Worm (Caenorhabditis elegans) whole organism, L3 larva: ENCODE results near the gene T22E5.1.

Source experiments
- ZK546.5 ChIP-seq: sonication (generic microtip); optimal IDR thresholded peaks from 2 replicates; lab custom pipeline; 2017; ENCODE audit warnings: missing biosample characterization, missing genetic modification characterization
- aly-2 ChIP-seq: fragments of 150-350 bp; optimal IDR thresholded peaks from 2 replicates; lab custom pipeline; 2014; ENCODE audit warnings: missing biosample characterization, missing genetic modification characterization
- ama-1 ChIP-seq: fragments of 150-350 bp; optimal IDR thresholded peaks from 2 replicates; lab custom pipeline; 2018
- ceh-16 ChIP-seq: sonication (generic microtip); optimal IDR thresholded peaks from 2 replicates; lab custom pipeline; 2017; ENCODE audit warnings: missing biosample characterization, missing genetic modification characterization
- ceh-28 ChIP-seq: fragments of 150-350 bp; optimal IDR thresholded peaks from 2 replicates; lab custom pipeline; 2014; ENCODE audit warnings: missing biosample characterization, missing genetic modification reagents, missing genetic modification characterization
- ceh-9 ChIP-seq: sonication (generic microtip); optimal IDR thresholded peaks from 2 replicates; lab custom pipeline; 2018; ENCODE audit warnings: missing biosample characterization, missing genetic modification characterization
- daf-12 ChIP-seq: fragments of 150-350 bp; optimal IDR thresholded peaks from 2 replicates; lab custom pipeline; 2014; ENCODE audit warnings: missing biosample characterization, missing genetic modification reagents, missing genetic modification characterization
- egl-27 ChIP-seq: sonication (generic microtip); optimal IDR thresholded peaks from 4 replicates; lab custom pipeline; 2017; ENCODE audit warnings: missing biosample characterization, missing genetic modification reagents, missing genetic modification characterization
- egl-5 ChIP-seq: fragments of 150-350 bp; optimal IDR thresholded peaks from 2 replicates; lab custom pipeline; 2017; ENCODE audit warnings: missing biosample characterization, missing genetic modification reagents, missing genetic modification characterization, inconsistent platforms
- elt-1 ChIP-seq: fragments of 150-350 bp; optimal IDR thresholded peaks from 2 replicates; lab custom pipeline; 2014; ENCODE audit warnings: missing biosample characterization, missing genetic modification characterization
- elt-2 ChIP-seq: sonication (generic microtip); optimal IDR thresholded peaks from 2 replicates; lab custom pipeline; 2016; ENCODE audit warnings: missing genetic modification reagents, mild to moderate bottlenecking, missing genetic modification characterization, missing compliant biosample characterization
- fkh-10 ChIP-seq: sonication (generic microtip); optimal IDR thresholded peaks from 2 replicates; lab custom pipeline; 2017; ENCODE audit warnings: missing biosample characterization, missing genetic modification reagents, missing genetic modification characterization
- hmg-11 ChIP-seq: sonication (generic microtip); optimal IDR thresholded peaks from 2 replicates; lab custom pipeline; 2016; ENCODE audit warnings: missing genetic modification characterization, missing compliant biosample characterization
- jun-1 ChIP-seq: fragments of 150-350 bp; optimal IDR thresholded peaks from 2 replicates; lab custom pipeline; 2014; ENCODE audit warnings: missing biosample characterization, missing genetic modification reagents, missing genetic modification characterization
- lin-15B ChIP-seq: fragments of 150-350 bp; optimal IDR thresholded peaks from 2 replicates; lab custom pipeline; 2014; ENCODE audit warnings: missing biosample characterization, missing genetic modification characterization
- lin-39 ChIP-seq: fragments of 150-350 bp; optimal IDR thresholded peaks from 2 replicates; lab custom pipeline; 2018; ENCODE audit warnings: missing biosample characterization, missing genetic modification reagents, missing genetic modification characterization
- lsy-12 ChIP-seq: sonication (generic microtip); optimal IDR thresholded peaks from 2 replicates; lab custom pipeline; 2016; ENCODE audit warnings: mild to moderate bottlenecking, missing genetic modification characterization, missing compliant biosample characterization
- mdl-1 ChIP-seq: fragments of 150-350 bp; optimal IDR thresholded peaks from 2 replicates; lab custom pipeline; 2014; ENCODE audit warnings: missing biosample characterization, missing genetic modification characterization
- mml-1 ChIP-seq: fragments of 150-350 bp; sonication (generic microtip); optimal IDR thresholded peaks from 3 replicates; lab custom pipeline; 2014; ENCODE audit warnings: missing biosample characterization, missing genetic modification characterization
- nhr-11 ChIP-seq: fragments of 150-350 bp; optimal IDR thresholded peaks from 2 replicates; lab custom pipeline; 2014; ENCODE audit warnings: missing biosample characterization, missing genetic modification characterization
- nhr-25 ChIP-seq: sonication (generic microtip); optimal IDR thresholded peaks from 2 replicates; lab custom pipeline; 2017; ENCODE audit warnings: missing biosample characterization, missing genetic modification characterization
- nhr-43 ChIP-seq: sonication (generic microtip); optimal IDR thresholded peaks from 2 replicates; lab custom pipeline; 2016; ENCODE audit warnings: mild to moderate bottlenecking, missing genetic modification characterization, missing compliant biosample characterization; ENCODE audit not compliant: poor library complexity, severe bottlenecking
- nhr-67 ChIP-seq: fragments of 150-350 bp; optimal IDR thresholded peaks from 2 replicates; lab custom pipeline; 2014; ENCODE audit warnings: missing biosample characterization, missing genetic modification characterization
- nhr-76 ChIP-seq: fragments of 150-350 bp; sonication (generic microtip); optimal IDR thresholded peaks from 5 replicates; lab custom pipeline; 2014; ENCODE audit warnings: missing biosample characterization, missing genetic modification characterization
- pqm-1 ChIP-seq: fragments of 150-350 bp; optimal IDR thresholded peaks from 2 replicates; lab custom pipeline; 2017; ENCODE audit warnings: missing biosample characterization, missing genetic modification characterization, inconsistent platforms
- sea-2 ChIP-seq: fragments of 150-350 bp; sonication (generic microtip); optimal IDR thresholded peaks from 4 replicates; lab custom pipeline; 2014; ENCODE audit warnings: missing biosample characterization, missing genetic modification reagents, missing genetic modification characterization
- skn-1 ChIP-seq: fragments of 150-350 bp; optimal IDR thresholded peaks from 2 replicates; lab custom pipeline; 2014; ENCODE audit warnings: missing biosample characterization, missing genetic modification characterization
- snpc-4 ChIP-seq: fragments of 150-350 bp; optimal IDR thresholded peaks from 2 replicates; lab custom pipeline; 2014; ENCODE audit warnings: missing biosample characterization, missing genetic modification characterization
- tbx-2 ChIP-seq: sonication (generic microtip); optimal IDR thresholded peaks from 2 replicates; lab custom pipeline; 2016; ENCODE audit warnings: mild to moderate bottlenecking, missing genetic modification characterization, missing compliant biosample characterization
- unc-62 ChIP-seq: fragments of 150-350 bp; sonication (generic microtip); optimal IDR thresholded peaks from 4 replicates; lab custom pipeline; 2014; ENCODE audit warnings: missing biosample characterization, missing genetic modification reagents, missing genetic modification characterization
- zag-1 ChIP-seq: fragments of 150-350 bp; optimal IDR thresholded peaks from 2 replicates; lab custom pipeline; 2014; ENCODE audit warnings: missing biosample characterization, missing genetic modification characterization
- ztf-11 ChIP-seq: fragments of 150-350 bp; optimal IDR thresholded peaks from 2 replicates; lab custom pipeline; 2014; ENCODE audit warnings: missing biosample characterization, missing genetic modification characterization

T22E5.1 gene

ce11 chrX:6429552-6429951, 16.9 kb downstream of the T22E5.1 start:
- TF ChIP-seq ceh-9 = no peak
- no peak for TF ChIP-seq egl-5 (tag; lab: Kevin White, UChicago)
- TF ChIP-seq pqm-1 (tag; lab: Kevin White, UChicago) = peak; percentile 84
- TF ChIP-seq elt-2 (tag; lab: Kevin White, UChicago) = peak; percentile 85

ce11 chrX:6430510-6430909, 17.8 kb downstream of the T22E5.1 start, which contains the start of gene ctsa-2:
Gene ctsa-2 (minus strand): TSS chrX:6430610.
- peak; percentile 4 for TF ChIP-seq elt-2 (tag; lab: Kevin White, UChicago)
- no peak for TF ChIP-seq ama-1

- TF ChIP-seq aly-2 = no peak
- TF ChIP-seq lin-15B (tag; lab: Kevin White, UChicago) = no peak
- TF ChIP-seq ceh-28 = no peak
- TF ChIP-seq mdl-1 (tag; lab: Kevin White, UChicago) = no peak
- no peak for TF ChIP-seq skn-1 (tag; lab: Kevin White, UChicago)
- TF ChIP-seq ceh-16 (tag; lab: Kevin White, UChicago) = no peak
- TF ChIP-seq lin-39 (tag; lab: Kevin White, UChicago) = no peak
- TF ChIP-seq tbx-2 (tag; lab: Kevin White, UChicago) = no peak
- TF ChIP-seq ztf-11 = no peak
- TF ChIP-seq nhr-76 = no peak
- TF ChIP-seq ceh-9 = no peak
Measured at ce11 chrX:6433688-6434087, 21.0 kb downstream of the T22E5.1 start, which contains the start of gene K10C2.2. Gene K10C2.2 (minus strand): TSS chrX:6433788.

ce11 chrX:6435812-6436211, 23.1 kb downstream of the T22E5.1 start:
- TF ChIP-seq nhr-11 = no peak

- TF ChIP-seq mml-1 = no peak
- TF ChIP-seq mdl-1 (tag; lab: Kevin White, UChicago) = no peak
- TF ChIP-seq ZK546.5 = no peak
- TF ChIP-seq hmg-11 (tag; lab: Kevin White, UChicago) = no peak
- TF ChIP-seq aly-2 = no peak
- no peak for TF ChIP-seq ceh-9
- no peak for TF ChIP-seq fkh-10 (GFP tag; lab: Kevin White, UChicago)
- no peak for TF ChIP-seq tbx-2 (tag; lab: Kevin White, UChicago)
- no peak for TF ChIP-seq zag-1 (tag; lab: Kevin White, UChicago)
- no peak for TF ChIP-seq sea-2 (GFP tag; lab: Kevin White, UChicago)
- no peak for TF ChIP-seq nhr-76
- TF ChIP-seq nhr-43 = no peak
- no peak for TF ChIP-seq lsy-12 (tag; lab: Kevin White, UChicago)
- TF ChIP-seq, all 47 proteins: peak for 0
Measured at ce11 chrX:6437545-6437944, 24.9 kb downstream of the T22E5.1 start, which contains the start of gene K10C2.8. Gene K10C2.8 (minus strand): TSS chrX:6437645.

- TF ChIP-seq nhr-67 (tag; lab: Kevin White, UChicago) = no peak
- TF ChIP-seq nhr-25 = no peak
- TF ChIP-seq snpc-4 (tag; lab: Kevin White, UChicago) = no peak
- no peak for TF ChIP-seq egl-27 (tag; lab: Kevin White, UChicago)
- TF ChIP-seq unc-62 (GFP tag; lab: Kevin White, UChicago) = no peak
- no peak for TF ChIP-seq skn-1 (tag; lab: Kevin White, UChicago)
- TF ChIP-seq lin-15B (tag; lab: Kevin White, UChicago) = no peak
- no peak for TF ChIP-seq jun-1 (tag; lab: Kevin White, UChicago)
Measured at ce11 chrX:6440464-6440863, 27.8 kb downstream of the T22E5.1 start, which contains the start of gene K10C2.14. Gene K10C2.14 (minus strand): TSS chrX:6440564.

- no peak for TF ChIP-seq daf-12 (tag; lab: Kevin White, UChicago)
- no peak for TF ChIP-seq nhr-67 (tag; lab: Kevin White, UChicago)
- TF ChIP-seq nhr-76 = no peak
- TF ChIP-seq elt-1 (tag; lab: Kevin White, UChicago) = no peak
- no peak for TF ChIP-seq nhr-43
- no peak for TF ChIP-seq lin-39 (tag; lab: Kevin White, UChicago)
Measured at ce11 chrX:6443373-6443772, 30.7 kb downstream of the T22E5.1 start, which contains the start of gene K10C2.7. Gene K10C2.7 (minus strand): TSS chrX:6443473.
